Fruit fly (Drosophila melanogaster) S2 (cell line): ENCODE results near the gene RAF2.

Source experiments
- CG8478 ChIP-seq: fragments of >200 bp; optimal IDR thresholded peaks from 2 replicates; lab custom pipeline; 2018
- CTCF ChIP-seq, 2 experiments: fragments of >200 bp; optimal IDR thresholded peaks; 2 replicates each; lab custom pipeline; 2018

dm6 chr3L:16419059-16419773 is 33.1 kb downstream of the RAF2 start, which contains the start of the genes TyrRS and CG33158:
- TF ChIP-seq CG8478 (lab: Kevin White, UChicago): no peak
- TF ChIP-seq CTCF (optimal IDR thresholded peaks at IDR 0.05; lab: Kevin White, UChicago): no peak
